Fruit fly (Drosophila melanogaster) whole organism, embryonic: Measurements from ENCODE around the gene CG31103.
A peak's percentile ranks its signal among the peaks of the same experiment; 100 is the strongest.

ENCODE experiments used
- Atf-2 ChIP-seq: fragments of 200-800 bp; sonication (Bioruptor generic); optimal IDR thresholded peaks from 2 replicates; lab custom pipeline; 2016; ENCODE audit warnings: missing biosample characterization, missing genetic modification characterization
- Atf6 ChIP-seq: fragments of 200-800 bp; sonication (Bioruptor generic); IDR thresholded peaks from 2 replicates; pipeline ENCODE4 v1.3.6; 2022; ENCODE audit warnings: missing biosample characterization, missing genetic modification characterization
- Bdp1 ChIP-seq: fragments of 200-800 bp; sonication (Bioruptor generic); optimal IDR thresholded peaks from 3 replicates; lab custom pipeline; 2016; ENCODE audit warnings: missing biosample characterization, missing genetic modification characterization
- CG10147 ChIP-seq: fragments of 200-800 bp; sonication (Bioruptor generic); optimal IDR thresholded peaks from 2 replicates; lab custom pipeline; 2019; ENCODE audit warnings: missing biosample characterization, mild to moderate bottlenecking, missing genetic modification characterization, moderate library complexity
- CG10979 ChIP-seq: fragments of 200-800 bp; sonication (Bioruptor generic); optimal IDR thresholded peaks from 2 replicates; lab custom pipeline; 2018; ENCODE audit warnings: missing biosample characterization, mild to moderate bottlenecking, missing genetic modification characterization, moderate library complexity
- CG11085 ChIP-seq: fragments of 200-800 bp; sonication (Bioruptor generic); IDR thresholded peaks from 2 replicates; pipeline ENCODE4 v1.3.6; 2022; ENCODE audit warnings: missing biosample characterization, missing genetic modification characterization
- CG12155 ChIP-seq: fragments of 200-800 bp; sonication (Bioruptor generic); optimal IDR thresholded peaks from 3 replicates; lab custom pipeline; 2016; ENCODE audit warnings: missing biosample characterization, missing genetic modification characterization
- CG12391 ChIP-seq: fragments of 200-800 bp; sonication (Bioruptor generic); optimal IDR thresholded peaks from 3 replicates; lab custom pipeline; 2018; ENCODE audit warnings: missing biosample characterization, mild to moderate bottlenecking, missing genetic modification characterization, moderate library complexity
- CG12744 ChIP-seq: fragments of 200-800 bp; sonication (Bioruptor generic); optimal IDR thresholded peaks from 2 replicates; lab custom pipeline; 2016; ENCODE audit warnings: missing biosample characterization, missing genetic modification characterization
- CG13424 ChIP-seq: fragments of 200-800 bp; sonication (Bioruptor generic); optimal IDR thresholded peaks from 2 replicates; lab custom pipeline; 2019; ENCODE audit warnings: missing biosample characterization, mild to moderate bottlenecking, missing genetic modification characterization, moderate library complexity
- CG14667 ChIP-seq: fragments of 200-800 bp; sonication (Bioruptor generic); IDR thresholded peaks from 2 replicates; pipeline ENCODE4 v1.3.6; 2022; ENCODE audit warnings: missing biosample characterization, missing genetic modification characterization
- CG1603 ChIP-seq: fragments of 200-800 bp; sonication (Bioruptor generic); optimal IDR thresholded peaks from 2 replicates; lab custom pipeline; 2019; ENCODE audit warnings: missing biosample characterization, mild to moderate bottlenecking, missing genetic modification characterization, moderate library complexity
- CG2199 ChIP-seq: fragments of 200-800 bp; sonication (Bioruptor generic); IDR thresholded peaks from 3 replicates; pipeline ENCODE4 v1.3.6; 2022; ENCODE audit warnings: missing biosample characterization, missing genetic modification characterization
- CG30020 ChIP-seq: fragments of 200-800 bp; optimal IDR thresholded peaks from 2 replicates; lab custom pipeline; 2019; ENCODE audit warnings: missing biosample characterization, mild to moderate bottlenecking, missing genetic modification characterization, moderate library complexity
- CG31224 ChIP-seq: fragments of 200-800 bp; sonication (Bioruptor generic); IDR thresholded peaks from 2 replicates; pipeline ENCODE4 v1.3.6; 2022; ENCODE audit warnings: missing biosample characterization, missing genetic modification characterization
- CG32767 ChIP-seq: fragments of 200-800 bp; sonication (Bioruptor generic); IDR thresholded peaks from 2 replicates; pipeline ENCODE4 v1.3.6; 2022; ENCODE audit warnings: missing biosample characterization, missing genetic modification characterization
- CG3407 ChIP-seq: fragments of 200-800 bp; sonication (Bioruptor generic); optimal IDR thresholded peaks from 2 replicates; lab custom pipeline; 2018; ENCODE audit warnings: missing biosample characterization, mild to moderate bottlenecking, missing genetic modification characterization
- CG7357 ChIP-seq: fragments of 200-800 bp; sonication (Bioruptor generic); IDR thresholded peaks from 3 replicates; pipeline ENCODE4 v1.3.6; 2022; ENCODE audit warnings: missing biosample characterization, missing genetic modification characterization
- CG8944 ChIP-seq: fragments of 200-800 bp; sonication (Bioruptor generic); optimal IDR thresholded peaks from 3 replicates; lab custom pipeline; 2016; ENCODE audit warnings: missing biosample characterization, missing genetic modification characterization
- Doc3 ChIP-seq: fragments of 200-800 bp; sonication (Bioruptor generic); IDR thresholded peaks from 3 replicates; pipeline ENCODE4 v1.3.6; 2022; ENCODE audit warnings: missing biosample characterization, missing genetic modification characterization; ENCODE audit not compliant: partially characterized antibody
- Eip74EF ChIP-seq, 2 experiments: fragments of 200-800 bp in 1 of 2; fragments of >200 bp in 1 of 2; sonication (Bioruptor generic) in 1 of 2; optimal IDR thresholded peaks; 2 replicates each; lab custom pipeline; 2017 to 2019; ENCODE audit warnings: missing biosample characterization in 2 of 2, missing genetic modification characterization in 2 of 2, mild to moderate bottlenecking in 1 of 2, moderate library complexity in 1 of 2
- Ets65A ChIP-seq: fragments of 200-800 bp; sonication (Bioruptor generic); peaks from one replicate; lab custom pipeline; 2016; ENCODE audit warnings: missing biosample characterization, missing genetic modification characterization
- Gsc ChIP-seq: fragments of 200-800 bp; sonication (Bioruptor generic); IDR thresholded peaks from 2 replicates; pipeline ENCODE4 v1.3.6; 2022; ENCODE audit warnings: missing biosample characterization, missing genetic modification characterization
- Mes4 ChIP-seq: fragments of 200-800 bp; sonication (Bioruptor generic); optimal IDR thresholded peaks from 2 replicates; lab custom pipeline; 2016; ENCODE audit warnings: missing biosample characterization, missing genetic modification characterization
- NC2α ChIP-seq: fragments of 200-800 bp; sonication (Bioruptor generic); optimal IDR thresholded peaks from 2 replicates; lab custom pipeline; 2016; ENCODE audit warnings: missing biosample characterization, missing genetic modification characterization
- NC2β ChIP-seq: fragments of 200-800 bp; sonication (Bioruptor generic); optimal IDR thresholded peaks from 2 replicates; lab custom pipeline; 2016; ENCODE audit warnings: missing biosample characterization, missing genetic modification characterization
- NfI ChIP-seq: fragments of 200-800 bp; sonication (Bioruptor generic); optimal IDR thresholded peaks from 3 replicates; lab custom pipeline; 2018; ENCODE audit warnings: missing biosample characterization, mild to moderate bottlenecking, missing genetic modification characterization, moderate library complexity
- Pdp1 ChIP-seq, 2 experiments: fragments of 200-800 bp; sonication (Bioruptor generic); optimal IDR thresholded peaks; 3 replicates each; lab custom pipeline; 2016; ENCODE audit warnings: missing biosample characterization in 2 of 2, missing genetic modification characterization in 2 of 2, mild to moderate bottlenecking in 1 of 2, moderate library complexity in 1 of 2
- Ravus ChIP-seq: fragments of 200-800 bp; sonication (Bioruptor generic); IDR thresholded peaks from 2 replicates; pipeline ENCODE4 v1.3.6; 2022; ENCODE audit warnings: missing biosample characterization, missing genetic modification characterization
- Rx ChIP-seq: fragments of 200-800 bp; sonication (Bioruptor generic); IDR thresholded peaks from 2 replicates; pipeline ENCODE4 v1.3.6; 2022; ENCODE audit warnings: missing biosample characterization, missing genetic modification characterization
- ash1 ChIP-seq: fragments of 200-800 bp; sonication (Bioruptor generic); optimal IDR thresholded peaks from 2 replicates; lab custom pipeline; 2018; ENCODE audit warnings: missing biosample characterization, mild to moderate bottlenecking, missing genetic modification characterization
- br ChIP-seq: fragments of >200 bp; optimal IDR thresholded peaks from 2 replicates; lab custom pipeline; 2017
- cad ChIP-seq: fragments of >200 bp; optimal IDR thresholded peaks from 2 replicates; lab custom pipeline; 2017; ENCODE audit warnings: missing biosample characterization, missing genetic modification characterization
- chm ChIP-seq: fragments of 200-800 bp; sonication (Bioruptor generic); IDR thresholded peaks from 2 replicates; pipeline ENCODE4 v1.3.6; 2022; ENCODE audit warnings: missing biosample characterization, missing genetic modification characterization
- dati ChIP-seq: fragments of 200-800 bp; sonication (Bioruptor generic); IDR thresholded peaks from 2 replicates; pipeline ENCODE4 v1.3.6; 2022; ENCODE audit warnings: missing biosample characterization, missing genetic modification characterization
- disco-r ChIP-seq: fragments of 200-800 bp; sonication (Bioruptor generic); optimal IDR thresholded peaks from 2 replicates; lab custom pipeline; 2016; ENCODE audit warnings: missing biosample characterization, missing genetic modification characterization
- ham ChIP-seq: fragments of 200-800 bp; sonication (Bioruptor generic); IDR thresholded peaks from 2 replicates; pipeline ENCODE4 v1.3.6; 2022; ENCODE audit warnings: missing biosample characterization, missing genetic modification characterization
- her ChIP-seq: fragments of 200-800 bp; sonication (Bioruptor generic); optimal IDR thresholded peaks from 2 replicates; lab custom pipeline; 2016; ENCODE audit warnings: missing biosample characterization, missing genetic modification characterization
- hkb ChIP-seq, 2 experiments: fragments of 200-800 bp in 1 of 2; fragments of >200 bp in 1 of 2; sonication (Bioruptor generic) in 1 of 2; IDR thresholded peaks in 1 of 2; optimal IDR thresholded peaks in 1 of 2; 2 replicates each; pipeline versions ENCODE4 v1.3.6 to Lab custom; 2017 to 2022; ENCODE audit warnings: missing biosample characterization in 1 of 2, missing genetic modification characterization in 1 of 2
- ind ChIP-seq: fragments of 200-800 bp; sonication (Bioruptor generic); optimal IDR thresholded peaks from 3 replicates; lab custom pipeline; 2016; ENCODE audit warnings: missing biosample characterization, missing genetic modification characterization
- jigr1 ChIP-seq: fragments of 200-800 bp; sonication (Bioruptor generic); IDR thresholded peaks from 3 replicates; pipeline ENCODE4 v1.3.6; 2022; ENCODE audit warnings: missing biosample characterization, missing genetic modification characterization
- nerfin-2 ChIP-seq: fragments of 200-800 bp; sonication (Bioruptor generic); IDR thresholded peaks from 2 replicates; pipeline ENCODE4 v1.3.6; 2022; ENCODE audit warnings: missing biosample characterization, missing genetic modification characterization; ENCODE audit not compliant: partially characterized antibody
- pb ChIP-seq: fragments of 200-800 bp; sonication (Bioruptor generic); optimal IDR thresholded peaks from 3 replicates; lab custom pipeline; 2016; ENCODE audit warnings: missing biosample characterization, missing genetic modification characterization
- schlank ChIP-seq: fragments of 200-800 bp; sonication (Bioruptor generic); optimal IDR thresholded peaks from 2 replicates; lab custom pipeline; 2018; ENCODE audit warnings: missing biosample characterization, mild to moderate bottlenecking, missing genetic modification characterization
- sd ChIP-seq: fragments of 200-800 bp; sonication (Bioruptor generic); optimal IDR thresholded peaks from 3 replicates; lab custom pipeline; 2018; ENCODE audit warnings: missing biosample characterization, mild to moderate bottlenecking, missing genetic modification characterization, moderate library complexity
- shn ChIP-seq: fragments of 200-800 bp; sonication (Bioruptor generic); optimal IDR thresholded peaks from 3 replicates; lab custom pipeline; 2016; ENCODE audit warnings: missing biosample characterization, missing genetic modification characterization
- tap ChIP-seq: fragments of 200-800 bp; optimal IDR thresholded peaks from 3 replicates; lab custom pipeline; 2019; ENCODE audit warnings: missing biosample characterization, mild to moderate bottlenecking, missing genetic modification characterization, moderate library complexity
- trh ChIP-seq: fragments of 200-800 bp; sonication (Bioruptor generic); optimal IDR thresholded peaks from 2 replicates; lab custom pipeline; 2016; ENCODE audit warnings: missing biosample characterization, missing genetic modification characterization
- wdn ChIP-seq: fragments of 200-800 bp; sonication (Bioruptor generic); IDR thresholded peaks from 2 replicates; pipeline ENCODE4 v1.3.6; 2022; ENCODE audit warnings: missing biosample characterization, missing genetic modification characterization
- zf30C ChIP-seq: fragments of 200-800 bp; sonication (Bioruptor generic); optimal IDR thresholded peaks from 3 replicates; lab custom pipeline; 2018; ENCODE audit warnings: missing biosample characterization, mild to moderate bottlenecking, missing genetic modification characterization

CG31103 gene

DNA sequence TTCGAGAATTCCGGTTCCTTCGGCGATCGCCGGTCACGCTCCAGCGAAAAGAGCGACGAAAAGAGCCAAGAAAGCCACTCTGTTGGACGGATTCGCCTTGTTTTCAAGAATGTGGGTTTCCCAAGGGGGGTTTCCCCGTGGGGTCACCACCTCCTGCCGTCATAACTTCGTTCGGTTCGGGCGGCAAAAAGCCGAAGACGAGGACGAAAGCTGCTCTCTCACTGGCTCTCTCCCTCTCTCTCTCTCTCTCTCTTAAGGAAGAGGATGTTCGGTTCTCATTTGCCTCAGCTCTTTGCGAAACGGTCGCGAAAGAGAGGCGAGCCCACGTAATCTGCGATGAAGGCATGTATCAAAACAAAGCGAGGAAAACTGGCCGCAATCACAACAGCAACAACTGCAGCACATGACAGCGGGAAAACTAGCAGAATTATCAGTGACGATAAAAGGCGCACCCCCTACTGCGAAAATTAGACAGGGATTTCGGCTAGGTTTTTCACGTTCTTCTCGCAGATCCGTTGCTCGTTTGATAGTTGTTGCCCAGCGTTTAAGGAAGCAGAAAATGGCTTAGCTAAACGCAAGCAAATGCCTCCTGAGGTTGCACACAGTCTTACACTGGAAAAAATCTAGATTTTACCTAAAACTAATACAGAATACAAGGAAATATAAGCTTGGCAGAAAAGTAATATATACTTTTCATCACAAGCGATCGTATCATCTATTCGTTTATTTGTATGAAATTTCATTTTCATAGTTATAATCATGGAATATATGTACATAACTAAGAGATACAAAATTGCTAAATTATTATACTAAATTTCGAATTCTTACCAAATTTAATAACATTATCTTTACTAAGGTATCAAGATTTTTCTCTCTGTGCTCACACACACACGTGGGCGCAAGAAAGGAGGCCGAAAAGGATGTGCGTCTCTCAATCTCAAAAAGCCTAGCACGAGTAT is 35.4 kb upstream of the CG31103 start, which contains the start of gene dan:
dan (plus strand) TSS at position 900 of the 959 bp plus-strand sequence.
- TF ChIP-seq Bdp1 (GFP tag; lab: Kevin White, UChicago) (no peak), CG10147 (GFP tag; lab: Kevin White, UChicago) (peak; percentile 55), CG7357 (no peak), CG14667 (GFP tag; lab: Robert Waterston, UW) (no peak), Eip74EF (GFP tag; optimal IDR thresholded peaks at IDR 0.05; lab: Kevin White, UChicago) (no peak), wdn (GFP tag; lab: Robert Waterston, UW) (no peak), schlank (no peak), CG3407 (GFP tag; lab: Kevin White, UChicago) (no peak), CG32767 (no peak), ash1 (GFP tag; lab: Kevin White, UChicago) (no peak), Ravus (GFP tag; lab: Robert Waterston, UW) (no peak), ham (GFP tag; lab: Robert Waterston, UW) (no peak), CG11085 (GFP tag; lab: Robert Waterston, UW) (no peak), CG1603 (tag; lab: Kevin White, UChicago) (no peak), chm (no peak), trh (GFP tag; lab: Kevin White, UChicago) (no peak), br (lab: Kevin White, UChicago) (no peak), CG12155 (peak; percentile 11), zf30C (GFP tag; lab: Kevin White, UChicago) (peak; percentile 86), nerfin-2 (GFP tag; lab: Robert Waterston, UW) (no peak), CG10979 (tag; lab: Kevin White, UChicago) (peak; percentile 65), pb (GFP tag; lab: Kevin White, UChicago) (no peak), dati (GFP tag; lab: Robert Waterston, UW) (no peak), Atf6 (GFP tag; lab: Robert Waterston, UW) (no peak), Rx (GFP tag; lab: Robert Waterston, UW) (no peak), tap (tag; lab: Kevin White, UChicago) (no peak), jigr1 (no peak), CG2199 (GFP tag; lab: Robert Waterston, UW) (no peak), NC2α (GFP tag; lab: Kevin White, UChicago) (no peak), CG13424 (tag; lab: Kevin White, UChicago) (peak; percentile 61), NC2β (no peak), shn (no peak), ind (GFP tag; lab: Kevin White, UChicago) (peak; percentile 17), Pdp1 (GFP tag; optimal IDR thresholded peaks at IDR 0.05; lab: Kevin White, UChicago) (peak in 1 of 2 experiments; percentile 5), Gsc (GFP tag; lab: Robert Waterston, UW) (no peak), CG8944 (no peak), her (GFP tag; lab: Kevin White, UChicago) (no peak), sd (no peak), CG12391 (tag; lab: Kevin White, UChicago) (peak; percentile 60), CG31224 (no peak), disco-r (GFP tag; lab: Kevin White, UChicago) (no peak), cad (no peak), NfI (GFP tag; lab: Kevin White, UChicago) (no peak), hkb (optimal IDR thresholded peaks at IDR 0.05; lab: Kevin White, UChicago) (no peak), hkb (GFP tag; IDR thresholded peaks at IDR 0.05; lab: Robert Waterston, UW) (no peak), CG30020 (tag; lab: Kevin White, UChicago) (no peak), Ets65A (peak; percentile 86), Atf-2 (no peak), CG12744 (no peak), Mes4 (no peak), Doc3 (GFP tag; lab: Robert Waterston, UW) (no peak)
